Worm (Caenorhabditis elegans): ENCODE data around the gene F15E6.4.

Gene F15E6.4

ce11 chrIV:4277694-4278093 is 13.6 kb upstream of the F15E6.4 start, which contains the start of gene nhr-78:
Gene nhr-78, minus strand, starts transcription at chrIV:4277875.
- TF ChIP-seq lin-15B (tag; optimal IDR thresholded peaks at IDR 0.05) (no peak), nhr-11 (tag; optimal IDR thresholded peaks at IDR 0.05) (no peak), ceh-28 (tag; optimal IDR thresholded peaks at IDR 0.05) (peak; percentile 52), pqm-1 (tag; optimal IDR thresholded peaks at IDR 0.05) (peak; percentile 23), ama-1 (optimal IDR thresholded peaks at IDR 0.05) (no peak), sea-2 (GFP tag; optimal IDR thresholded peaks at IDR 0.05) (no peak), ceh-9 (tag; optimal IDR thresholded peaks at IDR 0.05) (no peak), nhr-43 (tag; optimal IDR thresholded peaks at IDR 0.05; ENCODE audit: poor library complexity, severe bottlenecking) (no peak), fos-1 (tag; optimal IDR thresholded peaks at IDR 0.05) (no peak), hmg-11 (tag; optimal IDR thresholded peaks at IDR 0.05) (no peak), lsy-12 (tag; optimal IDR thresholded peaks at IDR 0.05) (no peak), tbx-2 (tag; optimal IDR thresholded peaks at IDR 0.05) (no peak), elt-2 (tag; optimal IDR thresholded peaks at IDR 0.05) (peak; percentile 27), aly-2 (tag; optimal IDR thresholded peaks at IDR 0.05) (no peak), nhr-76 (tag; optimal IDR thresholded peaks at IDR 0.05) (no peak)

- no peak for TF ChIP-seq pqm-1 (tag; optimal IDR thresholded peaks at IDR 0.05)
- TF ChIP-seq unc-39 (tag; optimal IDR thresholded peaks at IDR 0.05) = no peak
- no peak for TF ChIP-seq elt-3 (tag; optimal IDR thresholded peaks at IDR 0.05)
- TF ChIP-seq ZK546.5 (tag; optimal IDR thresholded peaks at IDR 0.05) = no peak
- TF ChIP-seq mml-1 (tag; optimal IDR thresholded peaks at IDR 0.05) = no peak
- no peak for TF ChIP-seq hmg-11 (tag; optimal IDR thresholded peaks at IDR 0.05)
- TF ChIP-seq nfya-1 (tag; optimal IDR thresholded peaks at IDR 0.05; ENCODE audit: insufficient read depth) = no peak
- no peak for TF ChIP-seq nhr-23 (tag; optimal IDR thresholded peaks at IDR 0.05)
- no peak for TF ChIP-seq elt-2 (tag; optimal IDR thresholded peaks at IDR 0.05)
- no peak for TF ChIP-seq ceh-16 (tag; optimal IDR thresholded peaks at IDR 0.05)
- TF ChIP-seq egl-5 (tag; optimal IDR thresholded peaks at IDR 0.05) = no peak
- TF ChIP-seq nhr-25 (tag; optimal IDR thresholded peaks at IDR 0.05) = no peak
- no peak for TF ChIP-seq ztf-11 (tag; optimal IDR thresholded peaks at IDR 0.05)
- TF ChIP-seq egl-27 (tag; optimal IDR thresholded peaks at IDR 0.05) = no peak
- TF ChIP-seq pha-4 (tag; optimal IDR thresholded peaks at IDR 0.05) = no peak
- TF ChIP-seq lin-15B (tag; optimal IDR thresholded peaks at IDR 0.05) = no peak
Observed at ce11 chrIV:4284020-4284419, 7.3 kb upstream of the F15E6.4 start, which contains the start of gene F15E6.6. Gene F15E6.6, minus strand, starts transcription at chrIV:4284120.

- TF ChIP-seq fkh-10 (GFP tag; optimal IDR thresholded peaks at IDR 0.05) (no peak), nhr-237 (tag; optimal IDR thresholded peaks at IDR 0.05) (no peak), egl-27 (tag; optimal IDR thresholded peaks at IDR 0.05) (no peak), pqm-1 (tag; optimal IDR thresholded peaks at IDR 0.05) (peak; percentile 48), nhr-77 (tag; optimal IDR thresholded peaks at IDR 0.05) (no peak), elt-2 (tag; optimal IDR thresholded peaks at IDR 0.05) (peak; percentile 64)
Observed at ce11 chrIV:4284989-4285388, 6.3 kb upstream of the F15E6.4 start.

- no peak for TF ChIP-seq lin-39 (tag; optimal IDR thresholded peaks at IDR 0.05)
- no peak for TF ChIP-seq lsy-12 (tag; optimal IDR thresholded peaks at IDR 0.05)
- TF ChIP-seq egl-27 (tag; optimal IDR thresholded peaks at IDR 0.05) = no peak
- TF ChIP-seq ztf-4 (tag; optimal IDR thresholded peaks at IDR 0.05) = no peak
- no peak for TF ChIP-seq nhr-77 (tag; optimal IDR thresholded peaks at IDR 0.05)
- no peak for TF ChIP-seq nhr-23 (tag; optimal IDR thresholded peaks at IDR 0.05)
- TF ChIP-seq ztf-11 (tag; optimal IDR thresholded peaks at IDR 0.05) = no peak
- TF ChIP-seq nhr-43 (tag; optimal IDR thresholded peaks at IDR 0.05; ENCODE audit: poor library complexity, severe bottlenecking) = no peak
- TF ChIP-seq egl-5 (tag; optimal IDR thresholded peaks at IDR 0.05) = no peak
- no peak for TF ChIP-seq tbx-2 (tag; optimal IDR thresholded peaks at IDR 0.05)
- TF ChIP-seq elt-2 (tag; optimal IDR thresholded peaks at IDR 0.05) = no peak
- TF ChIP-seq ceh-16 (tag; optimal IDR thresholded peaks at IDR 0.05) = no peak
- no peak for TF ChIP-seq ZK546.5 (tag; optimal IDR thresholded peaks at IDR 0.05)
- no peak for TF ChIP-seq nhr-28 (tag; optimal IDR thresholded peaks at IDR 0.05)
- no peak for TF ChIP-seq elt-1 (tag; optimal IDR thresholded peaks at IDR 0.05)
Observed at ce11 chrIV:4288332-4288731, 2.9 kb upstream of the F15E6.4 start, which contains the start of gene srv-4. Gene srv-4, minus strand, starts transcription at chrIV:4288432.

ce11 chrIV:4289267-4289666 is 2.0 kb upstream of the F15E6.4 start, which contains the start of gene F15E6.5:
Gene F15E6.5, plus strand, starts transcription at chrIV:4289567.
- no peak for TF ChIP-seq aly-2 (tag; optimal IDR thresholded peaks at IDR 0.05)
- TF ChIP-seq fkh-10 (GFP tag; optimal IDR thresholded peaks at IDR 0.05) = no peak
- TF ChIP-seq ZK546.5 (tag; optimal IDR thresholded peaks at IDR 0.05) = no peak
